Worm (Caenorhabditis elegans) whole organism, L3 larva: ENCODE data around the gene grsp-4.
A peak's percentile ranks its signal among the peaks of the same experiment; 100 is the strongest.

Experiments
- R02D3.7 ChIP-seq: fragments of 150-350 bp; optimal IDR thresholded peaks from 2 replicates; lab custom pipeline; 2014; ENCODE audit warnings: missing biosample characterization, missing genetic modification characterization
- ZK546.5 ChIP-seq: sonication (generic microtip); optimal IDR thresholded peaks from 2 replicates; lab custom pipeline; 2017; ENCODE audit warnings: missing biosample characterization, missing genetic modification characterization
- ceh-28 ChIP-seq: fragments of 150-350 bp; optimal IDR thresholded peaks from 2 replicates; lab custom pipeline; 2014; ENCODE audit warnings: missing biosample characterization, missing genetic modification reagents, missing genetic modification characterization
- ceh-82 ChIP-seq: fragments of 150-350 bp; optimal IDR thresholded peaks from 2 replicates; lab custom pipeline; 2014; ENCODE audit warnings: missing biosample characterization, missing genetic modification characterization
- daf-12 ChIP-seq: fragments of 150-350 bp; optimal IDR thresholded peaks from 2 replicates; lab custom pipeline; 2014; ENCODE audit warnings: missing biosample characterization, missing genetic modification reagents, missing genetic modification characterization
- elt-1 ChIP-seq: fragments of 150-350 bp; optimal IDR thresholded peaks from 2 replicates; lab custom pipeline; 2014; ENCODE audit warnings: missing biosample characterization, missing genetic modification characterization
- elt-2 ChIP-seq: sonication (generic microtip); optimal IDR thresholded peaks from 2 replicates; lab custom pipeline; 2016; ENCODE audit warnings: missing genetic modification reagents, mild to moderate bottlenecking, missing genetic modification characterization, missing compliant biosample characterization
- fos-1 ChIP-seq: fragments of 150-350 bp; optimal IDR thresholded peaks from 2 replicates; lab custom pipeline; 2014; ENCODE audit warnings: missing biosample characterization, missing genetic modification characterization
- jun-1 ChIP-seq: fragments of 150-350 bp; optimal IDR thresholded peaks from 2 replicates; lab custom pipeline; 2014; ENCODE audit warnings: missing biosample characterization, missing genetic modification reagents, missing genetic modification characterization
- lin-39 ChIP-seq: fragments of 150-350 bp; optimal IDR thresholded peaks from 2 replicates; lab custom pipeline; 2018; ENCODE audit warnings: missing biosample characterization, missing genetic modification reagents, missing genetic modification characterization
- lsy-12 ChIP-seq: sonication (generic microtip); optimal IDR thresholded peaks from 2 replicates; lab custom pipeline; 2016; ENCODE audit warnings: mild to moderate bottlenecking, missing genetic modification characterization, missing compliant biosample characterization
- mdl-1 ChIP-seq: fragments of 150-350 bp; optimal IDR thresholded peaks from 2 replicates; lab custom pipeline; 2014; ENCODE audit warnings: missing biosample characterization, missing genetic modification characterization
- nfya-1 ChIP-seq: sonication (generic microtip); optimal IDR thresholded peaks from 2 replicates; lab custom pipeline; 2017; ENCODE audit warnings: missing genetic modification characterization, mild to moderate bottlenecking, missing compliant biosample characterization, antibody characterized with exemption, moderate library complexity; ENCODE audit not compliant: insufficient read depth
- nhr-12 ChIP-seq: fragments of 150-350 bp; optimal IDR thresholded peaks from 2 replicates; lab custom pipeline; 2014; ENCODE audit warnings: missing biosample characterization, missing genetic modification characterization
- nhr-23 ChIP-seq: fragments of 150-350 bp; optimal IDR thresholded peaks from 2 replicates; lab custom pipeline; 2014; ENCODE audit warnings: missing biosample characterization, missing genetic modification reagents, missing genetic modification characterization
- nhr-25 ChIP-seq: sonication (generic microtip); optimal IDR thresholded peaks from 2 replicates; lab custom pipeline; 2017; ENCODE audit warnings: missing biosample characterization, missing genetic modification characterization
- nhr-28 ChIP-seq: fragments of 150-350 bp; optimal IDR thresholded peaks from 2 replicates; lab custom pipeline; 2014; ENCODE audit warnings: missing biosample characterization, missing genetic modification characterization
- nhr-76 ChIP-seq: fragments of 150-350 bp; sonication (generic microtip); optimal IDR thresholded peaks from 5 replicates; lab custom pipeline; 2014; ENCODE audit warnings: missing biosample characterization, missing genetic modification characterization
- pha-4 ChIP-seq: fragments of 150-350 bp; optimal IDR thresholded peaks from 2 replicates; lab custom pipeline; 2014; ENCODE audit warnings: missing biosample characterization, missing genetic modification reagents, missing genetic modification characterization
- pqm-1 ChIP-seq: fragments of 150-350 bp; optimal IDR thresholded peaks from 2 replicates; lab custom pipeline; 2017; ENCODE audit warnings: missing biosample characterization, missing genetic modification characterization, inconsistent platforms
- sea-2 ChIP-seq: fragments of 150-350 bp; sonication (generic microtip); optimal IDR thresholded peaks from 4 replicates; lab custom pipeline; 2014; ENCODE audit warnings: missing biosample characterization, missing genetic modification reagents, missing genetic modification characterization
- skn-1 ChIP-seq: fragments of 150-350 bp; optimal IDR thresholded peaks from 2 replicates; lab custom pipeline; 2014; ENCODE audit warnings: missing biosample characterization, missing genetic modification characterization
- snpc-4 ChIP-seq: fragments of 150-350 bp; optimal IDR thresholded peaks from 2 replicates; lab custom pipeline; 2014; ENCODE audit warnings: missing biosample characterization, missing genetic modification characterization
- unc-62 ChIP-seq: fragments of 150-350 bp; sonication (generic microtip); optimal IDR thresholded peaks from 4 replicates; lab custom pipeline; 2014; ENCODE audit warnings: missing biosample characterization, missing genetic modification reagents, missing genetic modification characterization
- ztf-11 ChIP-seq: fragments of 150-350 bp; optimal IDR thresholded peaks from 2 replicates; lab custom pipeline; 2014; ENCODE audit warnings: missing biosample characterization, missing genetic modification characterization
- ztf-4 ChIP-seq: fragments of 150-350 bp; optimal IDR thresholded peaks from 2 replicates; lab custom pipeline; 2014; ENCODE audit warnings: missing biosample characterization, missing genetic modification characterization

The grsp-4 gene

ce11 chrV:7603404-7603803 is 21.3 kb upstream of the grsp-4 start, which contains the start of gene C50E3.11:
TSS of gene C50E3.11 (minus strand) at chrV:7603486.
- TF ChIP-seq nhr-23 (tag; lab: Kevin White, UChicago) = no peak
- TF ChIP-seq elt-1 = no peak
- no peak for TF ChIP-seq pqm-1 (tag; lab: Kevin White, UChicago)
- no peak for TF ChIP-seq skn-1 (tag; lab: Kevin White, UChicago)
- no peak for TF ChIP-seq nhr-12 (tag; lab: Kevin White, UChicago)
- no peak for TF ChIP-seq mdl-1
- no peak for TF ChIP-seq jun-1 (tag; lab: Kevin White, UChicago)
- TF ChIP-seq nfya-1 (tag; lab: Kevin White, UChicago) = no peak
- no peak for TF ChIP-seq pha-4 (tag; lab: Kevin White, UChicago)
- no peak for TF ChIP-seq ceh-28 (tag; lab: Kevin White, UChicago)
- no peak for TF ChIP-seq nhr-28
- no peak for TF ChIP-seq nhr-25 (tag; lab: Kevin White, UChicago)
- TF ChIP-seq fos-1 (tag; lab: Kevin White, UChicago) = no peak
- no peak for TF ChIP-seq ztf-4 (tag; lab: Kevin White, UChicago)
- no peak for TF ChIP-seq ZK546.5
- TF ChIP-seq ztf-11 (tag; lab: Kevin White, UChicago) = no peak

- TF ChIP-seq jun-1 (tag; lab: Kevin White, UChicago) (no peak), ZK546.5 (no peak), fos-1 (tag; lab: Kevin White, UChicago) (no peak)
These were observed 19.9 kb upstream of the grsp-4 start, which contains the start of gene clec-213 for ce11 chrV:7604858-7605257. TSS of gene clec-213 (plus strand) at chrV:7605158.

- TF ChIP-seq elt-2 = peak; percentile 56
- no peak for TF ChIP-seq ztf-11 (tag; lab: Kevin White, UChicago)
These were observed 14.9 kb upstream of the grsp-4 start, which contains the start of the genes folt-3 and clec-214 for ce11 chrV:7609698-7610420. TSS of gene folt-3 (minus strand) at chrV:7609748. TSS of gene clec-214 (plus strand) at chrV:7610370.

ce11 chrV:7612044-7612443 is 12.7 kb upstream of the grsp-4 start, which contains the start of gene clec-215:
TSS of gene clec-215 (plus strand) at chrV:7612344.
- TF ChIP-seq daf-12 (tag; lab: Kevin White, UChicago) = no peak

ce11 chrV:7618114-7618513 is 6.6 kb upstream of the grsp-4 start, which contains the start of gene C50E3.15:
TSS of gene C50E3.15 (plus strand) at chrV:7618414.
- TF ChIP-seq pqm-1 (tag; lab: Kevin White, UChicago) (no peak), sea-2 (GFP tag; lab: Kevin White, UChicago) (no peak), lin-39 (tag; lab: Kevin White, UChicago) (no peak), R02D3.7 (tag; lab: Kevin White, UChicago) (no peak), lsy-12 (tag; lab: Kevin White, UChicago) (no peak), nhr-23 (tag; lab: Kevin White, UChicago) (no peak)

ce11 chrV:7622011-7622465 is 2.7 kb upstream of the grsp-4 start, which contains the start of gene C50E3.12:
TSS of gene C50E3.12 (minus strand) at chrV:7622061.
- no peak for TF ChIP-seq ceh-28 (tag; lab: Kevin White, UChicago)
- TF ChIP-seq ceh-82 (tag; lab: Kevin White, UChicago) = no peak
- TF ChIP-seq nhr-76 (tag; lab: Kevin White, UChicago) = no peak
- no peak for TF ChIP-seq elt-1
- no peak for TF ChIP-seq snpc-4 (tag; lab: Kevin White, UChicago)
- TF ChIP-seq unc-62 (GFP tag; lab: Kevin White, UChicago) = no peak
- TF ChIP-seq, all 47 proteins: peak for 0

ce11 chrV:7624152-7624551 is 600 bp upstream of the grsp-4 start, which contains the start of gene C50E3.13:
TSS of gene C50E3.13 (minus strand) at chrV:7624252.
- TF ChIP-seq elt-1 = no peak
